Fruit fly (Drosophila melanogaster) whole organism, embryonic: Measurements from ENCODE around the gene Tollo.

ENCODE experiments used
- Adf1 ChIP-seq: fragments of 200-800 bp; sonication (Bioruptor generic); IDR thresholded peaks from 2 replicates; pipeline ENCODE4 v1.3.6; 2022; ENCODE audit warnings: missing biosample characterization, missing genetic modification characterization
- CG10979 ChIP-seq: fragments of 200-800 bp; sonication (Bioruptor generic); optimal IDR thresholded peaks from 2 replicates; lab custom pipeline; 2018; ENCODE audit warnings: missing biosample characterization, mild to moderate bottlenecking, missing genetic modification characterization, moderate library complexity
- CG11504 ChIP-seq: fragments of 200-800 bp; sonication (Bioruptor generic); optimal IDR thresholded peaks from 3 replicates; lab custom pipeline; 2019; ENCODE audit warnings: missing biosample characterization, mild to moderate bottlenecking, missing genetic modification characterization, moderate library complexity
- CG11696 ChIP-seq: fragments of 200-800 bp; sonication (Bioruptor generic); IDR thresholded peaks from 2 replicates; pipeline ENCODE4 v1.3.6; 2022; ENCODE audit warnings: missing biosample characterization, missing genetic modification characterization
- CG11723 ChIP-seq: fragments of 200-800 bp; sonication (Bioruptor generic); optimal IDR thresholded peaks from 2 replicates; lab custom pipeline; 2017; ENCODE audit warnings: missing biosample characterization, mild to moderate bottlenecking, missing genetic modification characterization
- CG12219 ChIP-seq: fragments of 200-800 bp; sonication (Bioruptor generic); optimal IDR thresholded peaks from 3 replicates; lab custom pipeline; 2018; ENCODE audit warnings: missing biosample characterization, mild to moderate bottlenecking, missing genetic modification characterization
- CG12659 ChIP-seq: fragments of 200-800 bp; sonication (Bioruptor generic); optimal IDR thresholded peaks from 3 replicates; lab custom pipeline; 2017; ENCODE audit warnings: mild to moderate bottlenecking, missing biosample characterization, missing genetic modification reagents, missing genetic modification characterization
- CG13424 ChIP-seq: fragments of 200-800 bp; sonication (Bioruptor generic); optimal IDR thresholded peaks from 2 replicates; lab custom pipeline; 2019; ENCODE audit warnings: missing biosample characterization, mild to moderate bottlenecking, missing genetic modification characterization, moderate library complexity
- CG14710 ChIP-seq: fragments of 200-800 bp; sonication (Bioruptor generic); optimal IDR thresholded peaks from 3 replicates; lab custom pipeline; 2019; ENCODE audit warnings: missing biosample characterization, mild to moderate bottlenecking, missing genetic modification characterization, moderate library complexity
- CG16863 ChIP-seq: fragments of 200-800 bp; sonication (Bioruptor generic); optimal IDR thresholded peaks from 3 replicates; lab custom pipeline; 2016; ENCODE audit warnings: missing biosample characterization, missing genetic modification characterization
- CG18262 ChIP-seq: fragments of 200-800 bp; optimal IDR thresholded peaks from 3 replicates; lab custom pipeline; 2019; ENCODE audit warnings: missing biosample characterization, mild to moderate bottlenecking, missing genetic modification characterization, moderate library complexity
- CG18764 ChIP-seq: fragments of 200-800 bp; sonication (Bioruptor generic); optimal IDR thresholded peaks from 3 replicates; lab custom pipeline; 2016; ENCODE audit warnings: missing biosample characterization, missing genetic modification characterization
- CG2875 ChIP-seq: fragments of 200-800 bp; sonication (Bioruptor generic); optimal IDR thresholded peaks from 2 replicates; lab custom pipeline; 2017; ENCODE audit warnings: missing biosample characterization, mild to moderate bottlenecking, missing genetic modification characterization, missing genetic modification reagents
- CG30431 ChIP-seq: fragments of 200-800 bp; sonication (Bioruptor generic); optimal IDR thresholded peaks from 2 replicates; lab custom pipeline; 2017; ENCODE audit warnings: missing biosample characterization, missing genetic modification characterization
- CG31365 ChIP-seq: fragments of 200-800 bp; sonication (Bioruptor generic); optimal IDR thresholded peaks from 2 replicates; lab custom pipeline; 2018; ENCODE audit warnings: missing biosample characterization, mild to moderate bottlenecking, missing genetic modification characterization
- CG31441 ChIP-seq: fragments of 200-800 bp; sonication (Bioruptor generic); IDR thresholded peaks from 2 replicates; pipeline ENCODE4 v1.3.6; 2022; ENCODE audit warnings: missing biosample characterization, missing genetic modification characterization
- CG3847 ChIP-seq: fragments of 200-800 bp; sonication (Bioruptor generic); IDR thresholded peaks from 2 replicates; pipeline ENCODE4 v1.3.6; 2022; ENCODE audit warnings: missing biosample characterization, missing genetic modification characterization
- CG7839 ChIP-seq: fragments of 200-800 bp; sonication (Bioruptor generic); optimal IDR thresholded peaks from 3 replicates; lab custom pipeline; 2018; ENCODE audit warnings: missing biosample characterization, mild to moderate bottlenecking, missing genetic modification characterization, moderate library complexity
- CG8388 ChIP-seq: fragments of 200-800 bp; sonication (Bioruptor generic); optimal IDR thresholded peaks from 2 replicates; lab custom pipeline; 2019; ENCODE audit warnings: missing biosample characterization, mild to moderate bottlenecking, missing genetic modification characterization, moderate library complexity
- CG9727 ChIP-seq: fragments of 200-800 bp; sonication (Bioruptor generic); optimal IDR thresholded peaks from 3 replicates; lab custom pipeline; 2017; ENCODE audit warnings: missing biosample characterization, mild to moderate bottlenecking, missing genetic modification characterization
- CG9932 ChIP-seq: fragments of 200-800 bp; sonication (Bioruptor generic); IDR thresholded peaks from 2 replicates; pipeline ENCODE4 v1.3.6; 2022; ENCODE audit warnings: missing biosample characterization, missing genetic modification characterization
- CHES-1-like ChIP-seq: fragments of 200-800 bp; sonication (Bioruptor generic); optimal IDR thresholded peaks from 2 replicates; lab custom pipeline; 2016; ENCODE audit warnings: missing biosample characterization, missing genetic modification characterization
- CoRest ChIP-seq: fragments of 200-800 bp; sonication (Bioruptor generic); optimal IDR thresholded peaks from 3 replicates; lab custom pipeline; 2018; ENCODE audit warnings: missing biosample characterization, mild to moderate bottlenecking, missing genetic modification characterization, moderate library complexity
- Dfd ChIP-seq, 2 experiments: fragments of >200 bp; optimal IDR thresholded peaks; 2 replicates each; lab custom pipeline; 2017; ENCODE audit warnings: missing biosample characterization in 2 of 2, missing genetic modification characterization in 2 of 2
- Eip74EF ChIP-seq, 2 experiments: fragments of 200-800 bp in 1 of 2; fragments of >200 bp in 1 of 2; sonication (Bioruptor generic) in 1 of 2; optimal IDR thresholded peaks; 2 replicates each; lab custom pipeline; 2017 to 2019; ENCODE audit warnings: missing biosample characterization in 2 of 2, missing genetic modification characterization in 2 of 2, mild to moderate bottlenecking in 1 of 2, moderate library complexity in 1 of 2
- H2.0 ChIP-seq: fragments of 200-800 bp; sonication (Bioruptor generic); IDR thresholded peaks from 2 replicates; pipeline ENCODE4 v1.3.6; 2022; ENCODE audit warnings: missing biosample characterization, missing genetic modification characterization
- HLH4C ChIP-seq: fragments of 200-800 bp; sonication (Bioruptor generic); IDR thresholded peaks from 3 replicates; pipeline ENCODE4 v1.3.6; 2022; ENCODE audit warnings: missing biosample characterization, missing genetic modification characterization; ENCODE audit not compliant: partially characterized antibody
- Neu2 ChIP-seq: fragments of 200-800 bp; sonication (Bioruptor generic); optimal IDR thresholded peaks from 3 replicates; lab custom pipeline; 2016; ENCODE audit warnings: missing biosample characterization, missing genetic modification characterization, borderline replicate concordance
- Oli ChIP-seq: fragments of 200-800 bp; sonication (Bioruptor generic); optimal IDR thresholded peaks from 2 replicates; lab custom pipeline; 2018; ENCODE audit warnings: missing biosample characterization, mild to moderate bottlenecking, missing genetic modification characterization, moderate library complexity
- Side ChIP-seq: fragments of 200-800 bp; sonication (Bioruptor generic); optimal IDR thresholded peaks from 2 replicates; lab custom pipeline; 2016; ENCODE audit warnings: missing biosample characterization, missing genetic modification characterization
- YL-1 ChIP-seq: fragments of 200-800 bp; sonication (Bioruptor generic); optimal IDR thresholded peaks from 3 replicates; lab custom pipeline; 2017; ENCODE audit warnings: missing biosample characterization, mild to moderate bottlenecking, missing genetic modification characterization
- ac ChIP-seq: fragments of 200-800 bp; sonication (Bioruptor generic); optimal IDR thresholded peaks from 3 replicates; lab custom pipeline; 2017; ENCODE audit warnings: missing biosample characterization, mild to moderate bottlenecking, missing genetic modification characterization
- ase ChIP-seq: fragments of 200-800 bp; sonication (Bioruptor generic); IDR thresholded peaks from 3 replicates; pipeline ENCODE4 v1.3.6; 2022; ENCODE audit warnings: missing biosample characterization, missing genetic modification characterization
- cad ChIP-seq: fragments of >200 bp; optimal IDR thresholded peaks from 2 replicates; lab custom pipeline; 2017; ENCODE audit warnings: missing biosample characterization, missing genetic modification characterization
- chif ChIP-seq, 2 experiments: fragments of 200-800 bp; sonication (Bioruptor generic); optimal IDR thresholded peaks; 3 replicates each; lab custom pipeline; 2016; ENCODE audit warnings: missing biosample characterization in 2 of 2, missing genetic modification characterization in 2 of 2
- chinmo ChIP-seq: fragments of 200-800 bp; sonication (Bioruptor generic); IDR thresholded peaks from 4 replicates; pipeline ENCODE4 v1.3.6; 2022; ENCODE audit warnings: missing biosample characterization, missing genetic modification characterization; ENCODE audit not compliant: partially characterized antibody
- crp ChIP-seq, 2 experiments: fragments of 200-800 bp; sonication (Bioruptor generic); optimal IDR thresholded peaks; 2 replicates in 1 of 2; 3 replicates in 1 of 2; lab custom pipeline; 2017; ENCODE audit warnings: missing biosample characterization in 2 of 2, missing genetic modification characterization in 2 of 2, mild to moderate bottlenecking in 1 of 2, moderate library complexity in 1 of 2
- dmrt11E ChIP-seq: fragments of 200-800 bp; sonication (Bioruptor generic); optimal IDR thresholded peaks from 3 replicates; lab custom pipeline; 2018; ENCODE audit warnings: missing biosample characterization, mild to moderate bottlenecking, missing genetic modification characterization, moderate library complexity
- lola ChIP-seq, 3 experiments: fragments of >200 bp in 2 of 3; fragments of 200-800 bp in 1 of 3; sonication (Bioruptor generic) in 1 of 3; optimal IDR thresholded peaks; 2 replicates each; lab custom pipeline; 2017 to 2019; ENCODE audit warnings: missing biosample characterization in 3 of 3, missing genetic modification characterization in 3 of 3, mild to moderate bottlenecking in 1 of 3, moderate library complexity in 1 of 3
- mam ChIP-seq: fragments of 200-800 bp; sonication (Bioruptor generic); optimal IDR thresholded peaks from 3 replicates; lab custom pipeline; 2016; ENCODE audit warnings: missing biosample characterization, missing genetic modification characterization
- onecut ChIP-seq: fragments of 200-800 bp; sonication (Bioruptor generic); IDR thresholded peaks from 2 replicates; pipeline ENCODE4 v1.3.6; 2022; ENCODE audit warnings: missing biosample characterization, missing genetic modification characterization
- pho ChIP-seq: fragments of 200-800 bp; sonication (Bioruptor generic); optimal IDR thresholded peaks from 2 replicates; lab custom pipeline; 2016; ENCODE audit warnings: missing biosample characterization, missing genetic modification characterization
- phol ChIP-seq: fragments of 200-800 bp; sonication (Bioruptor generic); optimal IDR thresholded peaks from 3 replicates; lab custom pipeline; 2018; ENCODE audit warnings: missing biosample characterization, mild to moderate bottlenecking, missing genetic modification characterization, moderate library complexity
- ranshi ChIP-seq: fragments of 200-800 bp; sonication (Bioruptor generic); IDR thresholded peaks from 2 replicates; pipeline ENCODE4 v1.3.6; 2022; ENCODE audit warnings: missing biosample characterization, missing genetic modification characterization
- sens ChIP-seq: fragments of 200-800 bp; sonication (Bioruptor generic); peaks from one replicate; lab custom pipeline; 2016; ENCODE audit warnings: missing biosample characterization, missing genetic modification characterization
- shn ChIP-seq: fragments of 200-800 bp; sonication (Bioruptor generic); optimal IDR thresholded peaks from 3 replicates; lab custom pipeline; 2016; ENCODE audit warnings: missing biosample characterization, missing genetic modification characterization
- sob ChIP-seq: fragments of 200-800 bp; sonication (Bioruptor generic); IDR thresholded peaks from 2 replicates; pipeline ENCODE4 v1.3.6; 2022; ENCODE audit warnings: missing biosample characterization, missing genetic modification characterization
- sr ChIP-seq: fragments of 200-800 bp; sonication (Bioruptor generic); IDR thresholded peaks from 3 replicates; pipeline ENCODE4 v1.3.6; 2022; ENCODE audit warnings: missing biosample characterization, missing genetic modification characterization
- vnd ChIP-seq: fragments of 200-800 bp; sonication (Bioruptor generic); IDR thresholded peaks from 3 replicates; pipeline ENCODE4 v1.3.6; 2022; ENCODE audit warnings: missing biosample characterization, missing genetic modification characterization; ENCODE audit not compliant: partially characterized antibody

Tollo gene

DNA sequence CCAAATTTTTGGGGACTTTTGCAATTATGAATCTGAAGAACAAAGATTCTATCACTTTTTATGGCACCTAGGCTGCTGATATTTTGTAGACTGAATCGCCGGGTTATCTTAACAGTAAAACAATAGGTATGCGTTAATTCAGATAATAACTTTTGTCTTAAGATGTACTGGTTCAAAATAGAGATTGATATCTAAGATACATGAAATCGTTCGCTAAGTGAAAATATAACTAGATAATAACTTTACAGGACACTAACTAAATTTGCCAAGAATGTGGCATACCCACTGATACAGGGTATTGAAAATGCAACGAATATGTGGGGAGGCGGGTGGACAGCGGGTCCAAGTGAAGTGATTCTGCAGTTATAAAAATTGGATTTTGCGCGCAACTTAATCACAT, 43.2 kb upstream of the Tollo start:
- TF ChIP-seq H2.0 (GFP tag; lab: Robert Waterston, UW) (no peak), vnd (GFP tag; lab: Robert Waterston, UW) (no peak), HLH4C (GFP tag; lab: Robert Waterston, UW) (0 out of 3 replicates have a peak, but pooled peaks have one; percentile 30), Dfd (GFP tag; optimal IDR thresholded peaks at IDR 0.05; lab: Kevin White, UChicago) (no peak)

DNA sequence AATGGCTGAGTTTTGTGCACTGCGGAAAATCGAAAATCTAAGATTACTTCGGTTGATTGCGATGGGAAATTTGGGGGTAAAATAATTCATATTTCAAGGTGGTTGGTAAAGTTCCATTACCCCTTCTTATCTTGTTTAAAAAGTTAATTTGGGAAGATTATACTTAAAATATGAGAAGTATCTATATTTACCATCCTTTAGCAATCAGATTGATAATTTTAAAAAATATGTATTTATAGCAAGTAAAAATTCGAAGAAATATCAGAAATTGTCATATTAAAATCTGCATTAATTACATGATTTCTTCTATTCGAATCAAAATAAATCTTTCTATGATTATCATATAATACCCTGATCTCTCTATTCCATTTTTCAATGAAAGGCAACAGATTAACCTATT, 39.9 kb upstream of the Tollo start:
- TF ChIP-seq ac (GFP tag; lab: Kevin White, UChicago) (no peak), lola (GFP tag; optimal IDR thresholded peaks at IDR 0.05; lab: Kevin White, UChicago) (peak in 1 of 3 experiments; percentile 33), dmrt11E (tag; lab: Kevin White, UChicago) (peak; percentile 11), CG3847 (no peak), Eip74EF (GFP tag; optimal IDR thresholded peaks at IDR 0.05; lab: Kevin White, UChicago) (no peak), ase (GFP tag; lab: Robert Waterston, UW) (no peak), CG9727 (GFP tag; lab: Kevin White, UChicago) (peak; percentile 2), CG8388 (GFP tag; lab: Kevin White, UChicago) (no peak), CG13424 (no peak), CG11723 (GFP tag; lab: Kevin White, UChicago) (no peak), CG30431 (GFP tag; lab: Kevin White, UChicago) (no peak), Oli (tag; lab: Kevin White, UChicago) (peak; percentile 1), CG31441 (GFP tag; lab: Robert Waterston, UW) (no peak), sr (GFP tag; lab: Robert Waterston, UW) (no peak), CG31365 (no peak), pho (no peak), CG12659 (GFP tag; lab: Kevin White, UChicago) (no peak), mam (no peak), YL-1 (no peak), CG10979 (tag; lab: Kevin White, UChicago) (peak; percentile 21), crp (GFP tag; optimal IDR thresholded peaks at IDR 0.05; lab: Kevin White, UChicago) (no peak), CG11504 (tag; lab: Kevin White, UChicago) (peak; percentile 18), CHES-1-like (GFP tag; lab: Kevin White, UChicago) (no peak), Adf1 (GFP tag; lab: Robert Waterston, UW) (no peak), CG11696 (GFP tag; lab: Robert Waterston, UW) (no peak), CG18764 (GFP tag; lab: Kevin White, UChicago) (no peak), Side (GFP tag; lab: Kevin White, UChicago) (no peak), CG18262 (tag; lab: Kevin White, UChicago) (peak; percentile 53), CG16863 (GFP tag; lab: Kevin White, UChicago) (no peak), cad (GFP tag; lab: Kevin White, UChicago) (no peak), shn (GFP tag; lab: Kevin White, UChicago) (no peak), CoRest (tag; lab: Kevin White, UChicago) (no peak), CG14710 (no peak), chif (GFP tag; optimal IDR thresholded peaks at IDR 0.05; lab: Kevin White, UChicago) (no peak), onecut (GFP tag; lab: Robert Waterston, UW) (no peak), CG9932 (no peak), CG7839 (peak; percentile 9), ranshi (no peak), chinmo (GFP tag; lab: Robert Waterston, UW) (no peak), sob (GFP tag; lab: Robert Waterston, UW) (no peak), CG2875 (GFP tag; lab: Kevin White, UChicago) (no peak), phol (tag; lab: Kevin White, UChicago) (peak; percentile 16), Neu2 (GFP tag; lab: Kevin White, UChicago) (no peak), sens (GFP tag; lab: Kevin White, UChicago) (peak; percentile 72), CG12219 (GFP tag; lab: Kevin White, UChicago) (no peak)
